Fruit fly (Drosophila melanogaster): Measurements from ENCODE around the gene CG8028.

Gene CG8028

dm6 chrX:19317058-19317767, 37.1 kb upstream of the CG8028 start (continued):
- TF ChIP-seq Taf1 (GFP tag; IDR thresholded peaks at IDR 0.05), result 0 out of 2 replicates have a peak, but pooled peaks have one; percentile 28
- no peak for TF ChIP-seq CG7745 (tag; optimal IDR thresholded peaks at IDR 0.05)
- 0 out of 3 replicates have a peak, but pooled peaks have one; percentile 34 for TF ChIP-seq ci (GFP tag; IDR thresholded peaks at IDR 0.05)
- TF ChIP-seq Neu2 (GFP tag; optimal IDR thresholded peaks at IDR 0.05; ENCODE audit: borderline replicate concordance), result no peak
- peak; percentile 63 for TF ChIP-seq dmrt11E (tag; optimal IDR thresholded peaks at IDR 0.05)
- no peak for TF ChIP-seq cg (GFP tag; optimal IDR thresholded peaks at IDR 0.05)
- TF ChIP-seq CG13123 (GFP tag; optimal IDR thresholded peaks at IDR 0.05), result no peak
- no peak for TF ChIP-seq CG15011 (GFP tag; optimal IDR thresholded peaks at IDR 0.05)
- TF ChIP-seq jigr1 (GFP tag; IDR thresholded peaks at IDR 0.05), result no peak
- TF ChIP-seq amos (GFP tag; IDR thresholded peaks at IDR 0.05; ENCODE audit: partially characterized antibody), result no peak
- TF ChIP-seq Xbp1 (GFP tag; optimal IDR thresholded peaks at IDR 0.05), result peak; percentile 23
- peak; percentile 19 for TF ChIP-seq CG4328 (GFP tag; optimal IDR thresholded peaks at IDR 0.05)
- no peak for TF ChIP-seq fu2 (GFP tag; optimal IDR thresholded peaks at IDR 0.05)
- TF ChIP-seq so (GFP tag; IDR thresholded peaks at IDR 0.05), result 0 out of 3 replicates have a peak, but pooled peaks have one; percentile 40
- TF ChIP-seq en (GFP tag; optimal IDR thresholded peaks at IDR 0.05), result no peak
- peak; percentile 22 for TF ChIP-seq B-H2 (GFP tag; optimal IDR thresholded peaks at IDR 0.05)
- TF ChIP-seq bcd (GFP tag; optimal IDR thresholded peaks at IDR 0.05), result peak; percentile 30
- no peak for TF ChIP-seq danr (GFP tag; IDR thresholded peaks at IDR 0.05)
- peak; percentile 58 for TF ChIP-seq CG10147 (GFP tag; optimal IDR thresholded peaks at IDR 0.05)
- TF ChIP-seq gsb-n (tag; optimal IDR thresholded peaks at IDR 0.05), result peak; percentile 59
- TF ChIP-seq sc (optimal IDR thresholded peaks at IDR 0.05), result no peak
- peak; percentile 13 for TF ChIP-seq sc (GFP tag; optimal IDR thresholded peaks at IDR 0.05)
- no peak for TF ChIP-seq CG18011 (GFP tag; optimal IDR thresholded peaks at IDR 0.05)
- TF ChIP-seq H15 (GFP tag; IDR thresholded peaks at IDR 0.05), result no peak
- TF ChIP-seq zfh2 (GFP tag; optimal IDR thresholded peaks at IDR 0.05), result no peak
- peak; percentile 77 for TF ChIP-seq CG7839 (tag; optimal IDR thresholded peaks at IDR 0.05)
- no peak for TF ChIP-seq CG4360 (GFP tag; IDR thresholded peaks at IDR 0.05)
- TF ChIP-seq pzg (GFP tag; optimal IDR thresholded peaks at IDR 0.05), result no peak
- TF ChIP-seq NFAT (GFP tag; IDR thresholded peaks at IDR 0.05), result no peak
- no peak for TF ChIP-seq CG43689 (GFP tag; IDR thresholded peaks at IDR 0.05)
- TF ChIP-seq slbo (GFP tag; IDR thresholded peaks at IDR 0.05), result peak; percentile 73
- no peak for TF ChIP-seq CG11456 (GFP tag; IDR thresholded peaks at IDR 0.05)
- peak; percentile 5 for TF ChIP-seq CG10654 (GFP tag; optimal IDR thresholded peaks at IDR 0.05)
- TF ChIP-seq prd (optimal IDR thresholded peaks at IDR 0.05), result no peak
- peak; percentile 53 for TF ChIP-seq prd (GFP tag; IDR thresholded peaks at IDR 0.05)
- no peak for TF ChIP-seq gcm2 (GFP tag; optimal IDR thresholded peaks at IDR 0.05)
- no peak for TF ChIP-seq CG8089 (GFP tag; optimal IDR thresholded peaks at IDR 0.05)
- no peak for TF ChIP-seq unc-4 (GFP tag; IDR thresholded peaks at IDR 0.05; ENCODE audit: partially characterized antibody)
- no peak for TF ChIP-seq Hsf (GFP tag; optimal IDR thresholded peaks at IDR 0.05)
- TF ChIP-seq vfl (GFP tag; optimal IDR thresholded peaks at IDR 0.05), result no peak
- TF ChIP-seq Dip3 (GFP tag; optimal IDR thresholded peaks at IDR 0.05), result no peak
- TF ChIP-seq CG34376 (GFP tag; optimal IDR thresholded peaks at IDR 0.05), result peak; percentile 57
- TF ChIP-seq Gug (GFP tag; IDR thresholded peaks at IDR 0.05), result no peak
- TF ChIP-seq CG7928 (GFP tag; optimal IDR thresholded peaks at IDR 0.05), result no peak
- no peak for TF ChIP-seq CkIIα-i1 (GFP tag; IDR thresholded peaks at IDR 0.05)
- no peak for TF ChIP-seq CG16815 (GFP tag; optimal IDR thresholded peaks at IDR 0.05)
- TF ChIP-seq pita (GFP tag; optimal IDR thresholded peaks at IDR 0.05), result no peak
- TF ChIP-seq sim (GFP tag; IDR thresholded peaks at IDR 0.05), result no peak
- TF ChIP-seq CG9932 (GFP tag; IDR thresholded peaks at IDR 0.05), result peak; percentile 48
- TF ChIP-seq CG12219 (GFP tag; optimal IDR thresholded peaks at IDR 0.05), result peak; percentile 17
- TF ChIP-seq bsh (GFP tag; optimal IDR thresholded peaks at IDR 0.05), result peak in 1 of 2 experiments; percentile 69
